Worm (Caenorhabditis elegans): ENCODE measurements around the gene T22C8.3.

The T22C8.3 gene

DNA sequence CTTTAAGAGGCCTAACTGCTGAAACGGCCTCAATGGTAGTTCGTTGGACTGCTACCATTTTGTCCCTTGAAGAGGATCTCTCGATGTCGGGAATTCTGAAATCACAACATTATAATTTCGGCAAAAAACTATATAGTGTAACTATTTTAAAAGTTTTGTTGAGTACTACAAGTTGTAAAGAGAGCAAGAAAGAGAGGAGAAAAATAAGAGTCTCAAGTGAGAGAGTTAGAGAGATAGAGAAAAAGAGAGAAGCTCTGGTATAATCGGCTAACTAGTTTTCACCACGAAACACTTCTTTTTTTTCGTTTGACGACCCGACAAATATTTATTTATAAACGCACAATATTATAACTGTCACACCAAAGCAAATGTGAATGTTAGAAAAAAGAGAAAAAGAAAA is 15.8 kb upstream of the T22C8.3 start, which contains the start of gene vab-9:
Gene vab-9 (minus strand): TSS at position 101 of the 400 bp plus-strand sequence.
- TF ChIP-seq W03F9.2 (tag; optimal IDR thresholded peaks at IDR 0.05) (no peak), him-1 (tag; optimal IDR thresholded peaks at IDR 0.05) (no peak)

DNA sequence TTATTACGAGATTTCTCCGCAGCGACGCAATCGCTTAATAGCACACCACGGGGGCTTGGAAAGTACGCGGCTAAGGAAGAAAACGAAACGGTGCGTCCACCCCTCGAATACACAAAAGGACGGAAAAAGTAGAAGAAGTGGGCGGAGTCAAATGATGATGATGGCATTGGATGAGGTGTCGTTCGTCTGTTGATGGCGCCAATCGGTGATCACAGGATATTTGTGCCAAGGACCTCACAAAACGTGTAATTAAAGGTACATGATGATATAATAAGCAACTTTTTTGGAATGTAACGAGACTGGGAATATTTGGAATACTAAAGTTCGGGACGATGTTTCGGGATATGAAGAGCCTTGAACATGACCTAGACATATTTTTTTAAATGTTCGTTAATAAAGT is 12.6 kb upstream of the T22C8.3 start, which contains the start of gene cutl-12:
Gene cutl-12 (minus strand): TSS at position 101 of the 400 bp plus-strand sequence.
- TF ChIP-seq W03F9.2 (tag; optimal IDR thresholded peaks at IDR 0.05) (no peak), dao-5 (tag; optimal IDR thresholded peaks at IDR 0.05) (no peak), him-1 (tag; optimal IDR thresholded peaks at IDR 0.05) (no peak)

ce11 chrII:8631766-8632165 is 10.0 kb upstream of the T22C8.3 start:
- TF ChIP-seq him-1 (tag; optimal IDR thresholded peaks at IDR 0.05) (no peak), W03F9.2 (tag; optimal IDR thresholded peaks at IDR 0.05) (no peak), dao-5 (tag; optimal IDR thresholded peaks at IDR 0.05) (no peak)

ce11 chrII:8630088-8630487 is 8.3 kb upstream of the T22C8.3 start, which contains the start of gene T22C8.6:
Gene T22C8.6, minus strand, starts transcription at chrII:8630281.
- TF ChIP-seq W03F9.2 (tag; optimal IDR thresholded peaks at IDR 0.05) (no peak), him-1 (tag; optimal IDR thresholded peaks at IDR 0.05) (no peak), dao-5 (tag; optimal IDR thresholded peaks at IDR 0.05) (no peak)

DNA sequence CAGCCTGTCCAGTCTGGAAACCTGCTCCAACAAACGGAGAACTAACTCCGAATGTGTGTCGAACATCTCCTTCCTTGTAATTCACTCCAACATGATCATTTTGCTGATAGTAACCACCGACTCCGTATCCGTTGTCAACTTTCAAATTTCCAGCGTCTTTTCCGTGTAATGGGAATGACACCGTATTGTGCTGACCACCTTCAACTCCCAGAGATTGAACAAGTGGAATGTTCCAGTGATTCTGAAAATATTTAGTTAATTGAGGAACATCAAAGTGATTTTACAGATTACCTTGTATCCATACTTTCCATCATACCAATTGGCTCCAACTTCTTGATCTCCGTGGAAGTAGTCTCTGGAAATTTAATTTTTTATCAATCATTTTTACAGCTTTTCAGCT is 6.1 kb upstream of the T22C8.3 start:
- TF ChIP-seq W03F9.2 (tag; optimal IDR thresholded peaks at IDR 0.05) (no peak), dao-5 (tag; optimal IDR thresholded peaks at IDR 0.05) (no peak), him-1 (tag; optimal IDR thresholded peaks at IDR 0.05) (no peak)

- TF ChIP-seq him-1 (tag; optimal IDR thresholded peaks at IDR 0.05): no peak
These were observed 4.8 kb upstream of the T22C8.3 start for ce11 chrII:8626598-8626997.

ce11 chrII:8625163-8625562 is 3.4 kb upstream of the T22C8.3 start, which contains the start of gene sptf-2:
Gene sptf-2, plus strand, starts transcription at chrII:8625459.
- TF ChIP-seq dao-5 (tag; optimal IDR thresholded peaks at IDR 0.05) (no peak), him-1 (tag; optimal IDR thresholded peaks at IDR 0.05) (no peak), W03F9.2 (tag; optimal IDR thresholded peaks at IDR 0.05) (no peak)

DNA sequence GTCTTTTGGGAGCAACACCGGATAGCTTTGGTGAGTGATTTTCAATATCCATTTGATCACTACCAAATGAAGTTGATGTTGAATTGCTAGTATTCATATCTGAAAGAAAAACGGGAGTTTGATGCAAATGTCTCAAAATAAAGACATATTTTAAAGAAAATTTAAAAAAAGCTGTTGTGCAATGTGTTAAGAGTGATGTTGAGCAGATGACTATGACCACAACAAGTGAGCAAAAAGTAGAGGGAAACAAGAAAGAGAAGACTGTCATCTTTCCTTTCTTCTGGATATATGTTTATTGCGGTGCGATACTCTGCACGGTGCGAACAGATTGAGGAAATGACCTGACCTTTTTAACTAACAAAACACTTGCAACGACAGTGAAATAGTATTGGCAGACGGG is 1.6 kb upstream of the T22C8.3 start, which contains the start of gene T22C8.4:
Gene T22C8.4 (minus strand): TSS at position 101 of the 400 bp plus-strand sequence.
- TF ChIP-seq W03F9.2 (tag; optimal IDR thresholded peaks at IDR 0.05) (no peak), dao-5 (tag; optimal IDR thresholded peaks at IDR 0.05) (no peak), him-1 (tag; optimal IDR thresholded peaks at IDR 0.05) (no peak)

DNA sequence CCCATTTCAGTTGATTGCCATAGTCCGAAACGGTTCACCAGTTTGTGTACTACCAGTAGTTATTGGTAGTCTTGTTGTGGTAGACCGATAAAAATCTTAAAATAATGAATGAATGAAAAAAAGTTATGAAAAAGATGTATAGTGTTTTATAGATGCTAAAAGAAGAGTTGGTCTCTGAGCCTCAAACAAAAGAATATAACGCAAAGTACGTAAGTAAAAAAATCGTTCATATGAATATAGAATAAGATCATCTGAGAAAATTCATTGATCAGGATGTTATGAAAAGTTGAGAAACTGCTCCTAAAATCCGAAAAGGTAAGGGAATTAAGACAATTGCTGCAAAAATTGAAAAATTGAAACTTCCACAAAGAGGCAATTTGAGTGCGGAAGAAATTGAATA is 4.3 kb downstream of the T22C8.3 start, which contains the start of gene chhy-1:
Gene chhy-1 (minus strand): TSS at position 101 of the 400 bp plus-strand sequence.
- TF ChIP-seq dao-5 (tag; optimal IDR thresholded peaks at IDR 0.05) (no peak), W03F9.2 (tag; optimal IDR thresholded peaks at IDR 0.05) (no peak), him-1 (tag; optimal IDR thresholded peaks at IDR 0.05) (no peak)

- TF ChIP-seq dao-5 (tag; optimal IDR thresholded peaks at IDR 0.05): no peak
- no peak for TF ChIP-seq him-1 (tag; optimal IDR thresholded peaks at IDR 0.05)
These were observed 5.6 kb downstream of the T22C8.3 start for ce11 chrII:8616155-8616554.

DNA sequence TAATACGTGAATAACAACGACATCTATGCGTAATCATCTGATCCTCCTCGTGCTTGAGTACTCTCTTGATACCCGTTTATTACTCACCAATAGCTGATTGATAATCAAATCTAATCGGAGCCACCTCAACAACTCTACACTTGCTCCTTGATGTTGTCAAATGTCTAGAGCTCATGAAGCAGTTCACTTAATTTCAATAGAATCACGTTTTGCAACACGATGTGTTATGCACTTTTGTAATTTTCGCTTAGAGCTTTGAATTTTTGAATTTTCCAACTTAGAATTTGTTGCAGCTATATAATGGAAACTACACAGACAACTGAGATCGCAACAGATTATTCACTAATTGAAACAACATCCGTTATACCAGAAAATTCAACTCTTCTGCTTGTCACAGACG is 9.3 kb downstream of the T22C8.3 start, which contains the start of gene T22C8.1:
Gene T22C8.1 (plus strand): TSS at position 301 of the 400 bp plus-strand sequence.
- TF ChIP-seq him-1 (tag; optimal IDR thresholded peaks at IDR 0.05): no peak
- no peak for TF ChIP-seq W03F9.2 (tag; optimal IDR thresholded peaks at IDR 0.05)

ce11 chrII:8611330-8611729 is 10.5 kb downstream of the T22C8.3 start:
- TF ChIP-seq W03F9.2 (tag; optimal IDR thresholded peaks at IDR 0.05) (no peak), dao-5 (tag; optimal IDR thresholded peaks at IDR 0.05) (no peak), him-1 (tag; optimal IDR thresholded peaks at IDR 0.05) (no peak)

- no peak for TF ChIP-seq him-1 (tag; optimal IDR thresholded peaks at IDR 0.05)
- no peak for TF ChIP-seq dao-5 (tag; optimal IDR thresholded peaks at IDR 0.05)
- no peak for TF ChIP-seq W03F9.2 (tag; optimal IDR thresholded peaks at IDR 0.05)
These were observed 11.2 kb downstream of the T22C8.3 start for ce11 chrII:8610585-8610984.

- no peak for TF ChIP-seq him-1 (tag; optimal IDR thresholded peaks at IDR 0.05)
- TF ChIP-seq dao-5 (tag; optimal IDR thresholded peaks at IDR 0.05): no peak
- TF ChIP-seq W03F9.2 (tag; optimal IDR thresholded peaks at IDR 0.05): no peak
These were observed 11.7 kb downstream of the T22C8.3 start, which contains the start of gene F28C6.9 for ce11 chrII:8610085-8610484. Gene F28C6.9, minus strand, starts transcription at chrII:8610185.

ce11 chrII:8607662-8608061 is 14.1 kb downstream of the T22C8.3 start, which contains the start of gene F28C6.10:
Gene F28C6.10, plus strand, starts transcription at chrII:8607962.
- TF ChIP-seq W03F9.2 (tag; optimal IDR thresholded peaks at IDR 0.05): no peak
- no peak for TF ChIP-seq him-1 (tag; optimal IDR thresholded peaks at IDR 0.05)
- TF ChIP-seq dao-5 (tag; optimal IDR thresholded peaks at IDR 0.05): no peak

All from whole organism, L4/young adult.